Worm (Caenorhabditis elegans) whole organism, late embryonic: ENCODE results near the gene F28H7.3.

Experiments used
- C08G9.2 ChIP-seq: sonication (generic microtip); optimal IDR thresholded peaks from 2 replicates; lab custom pipeline; 2016; ENCODE audit warnings: mild to moderate bottlenecking, missing genetic modification characterization, moderate library complexity, missing compliant biosample characterization
- C38D4.7 ChIP-seq: fragments of 200-800 bp; sonication (Bioruptor generic); optimal IDR thresholded peaks from 2 replicates; lab custom pipeline; 2018; ENCODE audit warnings: mild to moderate bottlenecking, missing genetic modification characterization, moderate library complexity, missing compliant biosample characterization
- K09A11.1 ChIP-seq: sonication (generic microtip); optimal IDR thresholded peaks from 2 replicates; lab custom pipeline; 2017; ENCODE audit warnings: antibody characterized with exemption, mild to moderate bottlenecking, missing genetic modification characterization, missing compliant biosample characterization; ENCODE audit not compliant: insufficient read depth
- ahr-1 ChIP-seq: sonication (generic microtip); optimal IDR thresholded peaks from 2 replicates; lab custom pipeline; 2016; ENCODE audit warnings: missing genetic modification characterization, missing compliant biosample characterization
- ceh-2 ChIP-seq: sonication (generic microtip); optimal IDR thresholded peaks from 2 replicates; lab custom pipeline; 2016; ENCODE audit warnings: missing genotype, missing genetic modification characterization, missing compliant biosample characterization
- ceh-30 ChIP-seq: fragments of 150-350 bp; optimal IDR thresholded peaks from 2 replicates; lab custom pipeline; 2014; ENCODE audit warnings: missing biosample characterization, missing genetic modification characterization
- ceh-34 ChIP-seq: sonication (generic microtip); optimal IDR thresholded peaks from 2 replicates; lab custom pipeline; 2016; ENCODE audit warnings: mild to moderate bottlenecking, missing genetic modification characterization, missing compliant biosample characterization
- ceh-48 ChIP-seq: sonication (generic microtip); optimal IDR thresholded peaks from 2 replicates; lab custom pipeline; 2016; ENCODE audit warnings: missing genetic modification characterization, inconsistent platforms, missing compliant biosample characterization
- ceh-6 ChIP-seq: fragments of 200-800 bp; sonication (Bioruptor generic); optimal IDR thresholded peaks from 2 replicates; lab custom pipeline; 2018; ENCODE audit warnings: mild to moderate bottlenecking, missing genetic modification characterization, missing compliant biosample characterization
- ceh-9 ChIP-seq: sonication (generic microtip); optimal IDR thresholded peaks from 2 replicates; lab custom pipeline; 2016; ENCODE audit warnings: mild to moderate bottlenecking, missing genetic modification characterization, inconsistent platforms, missing compliant biosample characterization
- che-1 ChIP-seq: sonication (generic microtip); optimal IDR thresholded peaks from 2 replicates; lab custom pipeline; 2016; ENCODE audit warnings: mild to moderate bottlenecking, missing genetic modification characterization, missing compliant biosample characterization
- dve-1 ChIP-seq: sonication (generic microtip); optimal IDR thresholded peaks from 2 replicates; lab custom pipeline; 2017; ENCODE audit warnings: antibody characterized with exemption, mild to moderate bottlenecking, missing genetic modification characterization, missing compliant biosample characterization
- elt-2 ChIP-seq: sonication (generic microtip); optimal IDR thresholded peaks from 2 replicates; lab custom pipeline; 2016; ENCODE audit warnings: missing genetic modification reagents, missing genetic modification characterization, missing compliant biosample characterization
- elt-4 ChIP-seq: sonication (generic microtip); optimal IDR thresholded peaks from 2 replicates; lab custom pipeline; 2016; ENCODE audit warnings: missing genetic modification characterization, missing compliant biosample characterization
- ets-4 ChIP-seq: sonication (generic microtip); optimal IDR thresholded peaks from 2 replicates; lab custom pipeline; 2016; ENCODE audit warnings: missing genetic modification characterization, missing compliant biosample characterization
- eyg-1 ChIP-seq: sonication (generic microtip); optimal IDR thresholded peaks from 2 replicates; lab custom pipeline; 2016; ENCODE audit warnings: missing genotype, missing genetic modification characterization, missing compliant biosample characterization
- fkh-10 ChIP-seq: fragments of 150-350 bp; optimal IDR thresholded peaks from 2 replicates; lab custom pipeline; 2014; ENCODE audit warnings: missing biosample characterization, missing genetic modification reagents, missing genetic modification characterization
- lin-11 ChIP-seq: fragments of 200-800 bp; sonication (Bioruptor generic); optimal IDR thresholded peaks from 2 replicates; lab custom pipeline; 2018; ENCODE audit warnings: mild to moderate bottlenecking, missing genetic modification characterization, missing compliant biosample characterization
- madf-2 ChIP-seq: sonication (generic microtip); optimal IDR thresholded peaks from 2 replicates; lab custom pipeline; 2017; ENCODE audit warnings: missing genetic modification characterization, missing compliant biosample characterization
- odd-2 ChIP-seq: sonication (generic microtip); optimal IDR thresholded peaks from 2 replicates; lab custom pipeline; 2017; ENCODE audit warnings: antibody characterized with exemption, mild to moderate bottlenecking, missing genetic modification characterization, missing compliant biosample characterization
- pag-3 ChIP-seq: sonication (generic microtip); optimal IDR thresholded peaks from 2 replicates; lab custom pipeline; 2016; ENCODE audit warnings: missing compliant biosample characterization, missing genetic modification characterization, borderline replicate concordance
- pha-4 ChIP-seq: fragments of 150-350 bp; optimal IDR thresholded peaks from 2 replicates; lab custom pipeline; 2018; ENCODE audit warnings: missing biosample characterization, missing genetic modification reagents, missing genetic modification characterization
- pqm-1 ChIP-seq: sonication (generic microtip); optimal IDR thresholded peaks from 2 replicates; lab custom pipeline; 2016; ENCODE audit warnings: missing genetic modification characterization, missing compliant biosample characterization
- sox-2 ChIP-seq: fragments of 200-800 bp; sonication (Bioruptor generic); IDR thresholded peaks from 2 replicates; pipeline ENCODE4 v1.3.6; 2022; ENCODE audit warnings: missing genetic modification reagents, missing genetic modification characterization, missing compliant biosample characterization
- sox-4 ChIP-seq: sonication (generic microtip); optimal IDR thresholded peaks from 2 replicates; lab custom pipeline; 2017; ENCODE audit warnings: mild to moderate bottlenecking, missing genetic modification characterization, inconsistent platforms, missing compliant biosample characterization
- syd-9 ChIP-seq: sonication (generic microtip); optimal IDR thresholded peaks from 2 replicates; lab custom pipeline; 2016; ENCODE audit warnings: mild to moderate bottlenecking, missing genetic modification characterization, moderate library complexity, missing compliant biosample characterization
- tbx-7 ChIP-seq: sonication (generic microtip); optimal IDR thresholded peaks from 2 replicates; lab custom pipeline; 2016; ENCODE audit warnings: missing genotype, missing genetic modification characterization, missing compliant biosample characterization
- ttx-3 ChIP-seq: sonication (generic microtip); optimal IDR thresholded peaks from 2 replicates; lab custom pipeline; 2016; ENCODE audit warnings: missing genetic modification reagents, missing genetic modification characterization, missing compliant biosample characterization
- unc-3 ChIP-seq, 2 experiments: fragments of 200-800 bp in 1 of 2; sonication (Bioruptor generic) in 1 of 2; sonication (generic microtip) in 1 of 2; conservative IDR thresholded peaks in 1 of 2; optimal IDR thresholded peaks in 1 of 2; 2 replicates each; pipeline versions ENCODE4 v1.3.6 to Lab custom; 2016 to 2022; ENCODE audit warnings: missing compliant biosample characterization in 2 of 2, missing genetic modification characterization in 2 of 2, missing genetic modification reagents in 1 of 2
- unc-42 ChIP-seq: sonication (generic microtip); optimal IDR thresholded peaks from 2 replicates; lab custom pipeline; 2016; ENCODE audit warnings: missing genotype, missing genetic modification characterization, missing compliant biosample characterization
- unc-86 ChIP-seq: sonication (generic microtip); optimal IDR thresholded peaks from 2 replicates; lab custom pipeline; 2016; ENCODE audit warnings: missing genetic modification characterization, missing compliant biosample characterization
- zip-5 ChIP-seq: sonication (generic microtip); optimal IDR thresholded peaks from 2 replicates; lab custom pipeline; 2016; ENCODE audit warnings: missing genetic modification characterization, missing compliant biosample characterization

F28H7.3 gene

DNA sequence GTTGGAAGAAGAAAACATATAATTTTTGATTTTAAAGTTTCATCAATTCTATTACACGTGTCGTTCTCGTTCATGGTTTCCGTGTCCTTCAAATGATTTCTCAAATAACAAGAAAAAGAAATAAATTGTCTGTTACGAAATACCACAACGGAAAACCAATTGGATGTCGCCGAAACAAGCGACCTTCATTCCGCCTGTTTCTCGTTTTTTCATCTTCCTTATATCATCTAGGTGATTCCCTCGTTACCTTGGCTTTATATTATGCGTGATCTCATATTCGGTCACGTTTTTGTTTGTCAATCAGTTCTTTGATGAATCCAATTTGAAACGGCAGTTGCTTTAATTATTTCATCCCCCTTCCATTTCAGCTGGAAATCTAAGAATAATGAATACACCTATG lies 6.5 kb upstream of the F28H7.3 start:
- TF ChIP-seq ceh-2 (tag; lab: Kevin White, UChicago): no peak
- no peak for TF ChIP-seq syd-9 (tag; lab: Kevin White, UChicago)
- TF ChIP-seq C08G9.2 (tag; lab: Kevin White, UChicago): no peak
- no peak for TF ChIP-seq pha-4 (tag; lab: Kevin White, UChicago)
- no peak for TF ChIP-seq sox-2 (GFP tag; lab: Robert Waterston, UW)
- TF ChIP-seq zip-5 (tag; lab: Kevin White, UChicago): no peak
- TF ChIP-seq ceh-30: no peak
- no peak for TF ChIP-seq odd-2 (tag; lab: Kevin White, UChicago)

DNA sequence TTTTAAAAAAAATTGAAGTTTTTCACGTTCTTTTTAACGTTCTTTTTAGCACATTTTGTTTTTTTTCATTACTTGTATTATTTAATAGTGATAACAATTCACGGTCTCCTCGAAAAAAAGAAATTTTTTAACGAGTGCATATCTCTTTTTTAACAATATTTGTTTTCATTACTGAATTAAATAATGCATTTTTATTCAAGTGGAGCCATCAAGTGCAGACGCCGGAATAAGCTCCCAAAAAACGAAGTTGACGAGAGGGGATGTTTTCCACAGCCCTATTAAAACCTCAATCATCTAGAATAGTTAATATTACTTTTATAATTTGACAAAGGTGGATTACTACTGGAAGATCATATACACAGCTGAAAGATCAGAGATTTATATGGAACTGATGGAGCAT lies 6.1 kb upstream of the F28H7.3 start, which contains the start of gene irld-6:
Gene irld-6, minus strand, starts transcription at position 101 of the 400 bp plus-strand sequence.
- TF ChIP-seq C38D4.7 (no peak), eyg-1 (tag; lab: Kevin White, UChicago) (no peak), C08G9.2 (tag; lab: Kevin White, UChicago) (no peak), ceh-6 (GFP tag; lab: Kevin White, UChicago) (no peak), elt-4 (tag; lab: Kevin White, UChicago) (no peak), ceh-34 (tag; lab: Kevin White, UChicago) (no peak), K09A11.1 (tag; lab: Kevin White, UChicago) (no peak), sox-4 (tag; lab: Kevin White, UChicago) (no peak), ceh-30 (no peak), pag-3 (tag; lab: Kevin White, UChicago) (no peak), ahr-1 (tag; lab: Kevin White, UChicago) (no peak), dve-1 (tag; lab: Kevin White, UChicago) (no peak), pha-4 (tag; lab: Kevin White, UChicago) (no peak), madf-2 (no peak), sox-2 (GFP tag; lab: Robert Waterston, UW) (no peak), unc-3 (GFP tag; conservative IDR thresholded peaks at IDR 0.05; lab: Robert Waterston, UW) (no peak), unc-3 (tag; optimal IDR thresholded peaks at IDR 0.05; lab: Kevin White, UChicago) (no peak), lin-11 (tag; lab: Kevin White, UChicago) (no peak), che-1 (tag; lab: Kevin White, UChicago) (no peak), ets-4 (tag; lab: Kevin White, UChicago) (no peak)
- TF ChIP-seq, all 69 proteins: peak for 0

ce11 chrV:10754050-10754449 lies 3.5 kb upstream of the F28H7.3 start, which contains the start of gene F28H7.7:
Gene F28H7.7, minus strand, starts transcription at chrV:10754150.
- no peak for TF ChIP-seq pqm-1 (tag; lab: Kevin White, UChicago)
- no peak for TF ChIP-seq odd-2 (tag; lab: Kevin White, UChicago)
- TF ChIP-seq ceh-48: no peak
- TF ChIP-seq fkh-10: no peak
- no peak for TF ChIP-seq elt-2 (tag; lab: Kevin White, UChicago)
- TF ChIP-seq unc-3 (GFP tag; conservative IDR thresholded peaks at IDR 0.05; lab: Robert Waterston, UW): no peak
- TF ChIP-seq unc-3 (tag; optimal IDR thresholded peaks at IDR 0.05; lab: Kevin White, UChicago): no peak

ce11 chrV:10747263-10747951 lies 3.2 kb downstream of the F28H7.3 start, which contains the start of the genes selt-1.2 and F28H7.2:
Gene selt-1.2, minus strand, starts transcription at chrV:10747363.
Gene F28H7.2, plus strand, starts transcription at chrV:10747901.
- no peak for TF ChIP-seq unc-86
- TF ChIP-seq unc-42 (tag; lab: Kevin White, UChicago): no peak
- TF ChIP-seq ceh-9 (tag; lab: Kevin White, UChicago): no peak
- TF ChIP-seq C08G9.2 (tag; lab: Kevin White, UChicago): no peak
- TF ChIP-seq tbx-7 (tag; lab: Kevin White, UChicago): no peak
- TF ChIP-seq ttx-3 (tag; lab: Kevin White, UChicago): no peak
- TF ChIP-seq fkh-10: no peak
